Worm (Caenorhabditis elegans) whole organism, young adult: ENCODE data around the gene asp-3.

Experiments
- B0019.2 ChIP-seq: fragments of 200-800 bp; sonication (Bioruptor generic); conservative IDR thresholded peaks from 2 replicates; pipeline ENCODE4 v1.3.6; 2022; ENCODE audit warnings: missing genetic modification reagents, missing genetic modification characterization, missing compliant biosample characterization
- B0261.1 ChIP-seq: sonication (generic microtip); optimal IDR thresholded peaks from 2 replicates; lab custom pipeline; 2016; ENCODE audit warnings: mild to moderate bottlenecking, missing genetic modification characterization, moderate library complexity, missing compliant biosample characterization
- B0336.3 ChIP-seq: fragments of 200-800 bp; sonication (Bioruptor generic); IDR thresholded peaks from 2 replicates; pipeline ENCODE4 v1.3.6; 2022; ENCODE audit warnings: missing genetic modification characterization, missing compliant biosample characterization
- F23B12.7 ChIP-seq: sonication (generic microtip); optimal IDR thresholded peaks from 2 replicates; lab custom pipeline; 2017; ENCODE audit warnings: missing genetic modification characterization, mild to moderate bottlenecking, missing compliant biosample characterization, antibody characterized with exemption, moderate library complexity; ENCODE audit not compliant: insufficient read depth
- F33H1.4 ChIP-seq: fragments of 200-800 bp; sonication (Bioruptor generic); IDR thresholded peaks from 2 replicates; pipeline ENCODE4 v1.3.6; 2022; ENCODE audit warnings: missing genetic modification reagents, missing genetic modification characterization, missing compliant biosample characterization
- F52B5.7 ChIP-seq: sonication (generic microtip); optimal IDR thresholded peaks from 2 replicates; lab custom pipeline; 2016; ENCODE audit warnings: mild to moderate bottlenecking, missing genetic modification characterization, missing compliant biosample characterization
- Y53F4B.3 ChIP-seq: fragments of 200-800 bp; sonication (Bioruptor generic); IDR thresholded peaks from 2 replicates; pipeline ENCODE4 v1.3.6; 2022; ENCODE audit warnings: missing genetic modification reagents, missing genetic modification characterization, missing compliant biosample characterization
- ZK185.1 ChIP-seq: sonication (generic microtip); optimal IDR thresholded peaks from 2 replicates; lab custom pipeline; 2016; ENCODE audit warnings: mild to moderate bottlenecking, missing genetic modification characterization, missing compliant biosample characterization; ENCODE audit not compliant: poor library complexity, severe bottlenecking
- akir-1 ChIP-seq: fragments of 200-800 bp; sonication (Bioruptor generic); optimal IDR thresholded peaks from 2 replicates; lab custom pipeline; 2018; ENCODE audit warnings: mild to moderate bottlenecking, missing genetic modification characterization, moderate library complexity, missing compliant biosample characterization
- atf-7 ChIP-seq: sonication (generic microtip); optimal IDR thresholded peaks from 2 replicates; lab custom pipeline; 2017; ENCODE audit warnings: mild to moderate bottlenecking, missing genetic modification characterization, missing compliant biosample characterization
- attf-5 ChIP-seq: fragments of 200-800 bp; sonication (Bioruptor generic); optimal IDR thresholded peaks from 2 replicates; lab custom pipeline; 2018; ENCODE audit warnings: mild to moderate bottlenecking, missing genetic modification characterization, missing compliant biosample characterization
- bed-1 ChIP-seq: fragments of 200-800 bp; sonication (Bioruptor generic); IDR thresholded peaks from 2 replicates; pipeline ENCODE4 v1.3.6; 2022; ENCODE audit warnings: missing genetic modification reagents, missing genetic modification characterization, missing compliant biosample characterization
- cebp-1 ChIP-seq, 2 experiments: fragments of 200-800 bp in 1 of 2; sonication (Bioruptor generic) in 1 of 2; sonication (generic microtip) in 1 of 2; IDR thresholded peaks in 1 of 2; optimal IDR thresholded peaks in 1 of 2; 2 replicates each; pipeline versions ENCODE4 v1.3.6 to Lab custom; 2017 to 2022; ENCODE audit warnings: missing compliant biosample characterization in 2 of 2, missing genetic modification characterization in 2 of 2, mild to moderate bottlenecking in 1 of 2, missing genetic modification reagents in 1 of 2, moderate library complexity in 1 of 2
- ceh-91 ChIP-seq: fragments of 200-800 bp; sonication (Bioruptor generic); IDR thresholded peaks from 2 replicates; pipeline ENCODE4 v1.3.6; 2022; ENCODE audit warnings: missing genetic modification reagents, missing genetic modification characterization, missing compliant biosample characterization
- dox-1 ChIP-seq: fragments of 200-800 bp; sonication (Bioruptor generic); IDR thresholded peaks from 2 replicates; pipeline ENCODE4 v1.3.6; 2022; ENCODE audit warnings: missing genetic modification reagents, missing genetic modification characterization, missing compliant biosample characterization
- ets-4 ChIP-seq: fragments of 200-800 bp; sonication (Bioruptor generic); optimal IDR thresholded peaks from 2 replicates; lab custom pipeline; 2018; ENCODE audit warnings: mild to moderate bottlenecking, missing genetic modification characterization, missing compliant biosample characterization
- hmg-1.2 ChIP-seq: fragments of 200-800 bp; sonication (Bioruptor generic); IDR thresholded peaks from 2 replicates; pipeline ENCODE4 v1.3.6; 2022; ENCODE audit warnings: missing genetic modification reagents, missing genetic modification characterization, missing compliant biosample characterization
- let-526 ChIP-seq: fragments of 200-800 bp; sonication (Bioruptor generic); IDR thresholded peaks from 2 replicates; pipeline ENCODE4 v1.3.6; 2022; ENCODE audit warnings: missing genetic modification reagents, missing genetic modification characterization, missing compliant biosample characterization
- let-607 ChIP-seq, 2 experiments: fragments of 200-800 bp in 1 of 2; sonication (Bioruptor generic) in 1 of 2; sonication (generic microtip) in 1 of 2; optimal IDR thresholded peaks; 2 replicates each; lab custom pipeline; 2016 to 2018; ENCODE audit warnings: mild to moderate bottlenecking in 2 of 2, missing compliant biosample characterization in 2 of 2, missing genetic modification characterization in 2 of 2, moderate library complexity in 2 of 2, missing genotype in 1 of 2
- lin-35 ChIP-seq, 3 experiments: fragments of 150-350 bp in 2 of 3; sonication (generic microtip) in 1 of 3; optimal IDR thresholded peaks; 2 replicates each; lab custom pipeline; 2014 to 2018; ENCODE audit warnings: missing biosample characterization in 3 of 3, missing genetic modification characterization in 3 of 3, missing genetic modification reagents in 3 of 3
- lin-40 ChIP-seq: sonication (generic microtip); optimal IDR thresholded peaks from 2 replicates; lab custom pipeline; 2016; ENCODE audit warnings: missing genetic modification characterization, mild to moderate bottlenecking, missing compliant biosample characterization, missing genotype, missing genetic modification reagents
- lir-1 ChIP-seq: fragments of 200-800 bp; sonication (Bioruptor generic); conservative IDR thresholded peaks from 2 replicates; pipeline ENCODE4 v1.3.6; 2022; ENCODE audit warnings: missing genetic modification reagents, missing genetic modification characterization, missing compliant biosample characterization
- madf-3 ChIP-seq: fragments of 200-800 bp; sonication (Bioruptor generic); IDR thresholded peaks from 2 replicates; pipeline ENCODE4 v1.3.6; 2022; ENCODE audit warnings: missing genetic modification reagents, missing genetic modification characterization, missing compliant biosample characterization
- mcd-1 ChIP-seq: fragments of 200-800 bp; sonication (Bioruptor generic); IDR thresholded peaks from 2 replicates; pipeline ENCODE4 v1.3.6; 2022; ENCODE audit warnings: missing genetic modification reagents, missing genetic modification characterization, missing compliant biosample characterization
- nhr-120 ChIP-seq: fragments of 200-800 bp; sonication (Bioruptor generic); IDR thresholded peaks from 2 replicates; pipeline ENCODE4 v1.3.6; 2022; ENCODE audit warnings: missing genetic modification characterization, missing compliant biosample characterization
- nhr-80 ChIP-seq: sonication (generic microtip); optimal IDR thresholded peaks from 2 replicates; lab custom pipeline; 2016; ENCODE audit warnings: missing genetic modification characterization, missing compliant biosample characterization
- pha-4 ChIP-seq: fragments of 150-350 bp; sonication (generic microtip); optimal IDR thresholded peaks from 2 replicates; lab custom pipeline; 2014; ENCODE audit warnings: missing biosample characterization, missing genetic modification reagents, missing genetic modification characterization
- tlf-1 ChIP-seq: fragments of 200-800 bp; sonication (Bioruptor generic); optimal IDR thresholded peaks from 2 replicates; lab custom pipeline; 2018; ENCODE audit warnings: mild to moderate bottlenecking, missing genetic modification characterization, missing compliant biosample characterization
- unc-62 ChIP-seq: fragments of 150-350 bp; optimal IDR thresholded peaks from 2 replicates; lab custom pipeline; 2014; ENCODE audit warnings: missing biosample characterization, missing genetic modification reagents, missing genetic modification characterization
- xnd-1 ChIP-seq: sonication (generic microtip); optimal IDR thresholded peaks from 2 replicates; lab custom pipeline; 2016; ENCODE audit warnings: missing genotype, missing genetic modification reagents, missing genetic modification characterization, missing compliant biosample characterization
- ztf-22 ChIP-seq: fragments of 200-800 bp; sonication (Bioruptor generic); optimal IDR thresholded peaks from 2 replicates; lab custom pipeline; 2018; ENCODE audit warnings: mild to moderate bottlenecking, missing genetic modification characterization, moderate library complexity, missing compliant biosample characterization
- ztf-26 ChIP-seq: sonication (generic microtip); optimal IDR thresholded peaks from 2 replicates; lab custom pipeline; 2017; ENCODE audit warnings: missing genetic modification characterization, missing compliant biosample characterization
- ztf-28 ChIP-seq: fragments of 200-800 bp; sonication (Bioruptor generic); IDR thresholded peaks from 2 replicates; pipeline ENCODE4 v1.3.6; 2022; ENCODE audit warnings: missing genetic modification reagents, missing genetic modification characterization, missing compliant biosample characterization

Gene asp-3

ce11 chrX:6807137-6807861 lies 16.4 kb downstream of the asp-3 start:
- TF ChIP-seq lin-35 (GFP tag; optimal IDR thresholded peaks at IDR 0.05; lab: Kevin White, UChicago): peak in 1 of 3 experiments; percentile 6
- TF ChIP-seq F52B5.7 (tag; lab: Kevin White, UChicago): no peak
- no peak for TF ChIP-seq B0019.2
- TF ChIP-seq nhr-80 (tag; lab: Kevin White, UChicago): peak; percentile 52
- TF ChIP-seq cebp-1 (GFP tag; IDR thresholded peaks at IDR 0.05; lab: Robert Waterston, UW): no peak
- peak; percentile 29 for TF ChIP-seq cebp-1 (tag; optimal IDR thresholded peaks at IDR 0.05; lab: Kevin White, UChicago)
- TF ChIP-seq atf-7: peak; percentile 1
- peak in 1 of 2 experiments; percentile 25 for TF ChIP-seq let-607 (tag; optimal IDR thresholded peaks at IDR 0.05; lab: Kevin White, UChicago)

ce11 chrX:6808239-6808638 lies 17.4 kb downstream of the asp-3 start:
- TF ChIP-seq pha-4 (no peak), Y53F4B.3 (no peak), ceh-91 (GFP tag; lab: Robert Waterston, UW) (no peak)

- TF ChIP-seq ets-4 (GFP tag; lab: Kevin White, UChicago): peak; percentile 7
- TF ChIP-seq F33H1.4 (GFP tag; lab: Robert Waterston, UW): no peak
- TF ChIP-seq let-526 (GFP tag; lab: Robert Waterston, UW): no peak
- TF ChIP-seq nhr-80 (tag; lab: Kevin White, UChicago): peak; percentile 89
- TF ChIP-seq tlf-1 (GFP tag; lab: Kevin White, UChicago): no peak
- TF ChIP-seq F23B12.7 (tag; lab: Kevin White, UChicago): peak; percentile 37
- TF ChIP-seq let-607 (tag; optimal IDR thresholded peaks at IDR 0.05; lab: Kevin White, UChicago): peak; percentile 66
- peak; percentile 49 for TF ChIP-seq attf-5 (GFP tag; lab: Kevin White, UChicago)
- peak; percentile 55 for TF ChIP-seq dox-1 (GFP tag; lab: Robert Waterston, UW)
- peak; percentile 31; the same call in 1 of the 2 replicates for TF ChIP-seq hmg-1.2 (GFP tag; lab: Robert Waterston, UW)
- TF ChIP-seq unc-62 (GFP tag; lab: Kevin White, UChicago): no peak
- no peak for TF ChIP-seq ztf-28 (GFP tag; lab: Robert Waterston, UW)
- TF ChIP-seq lin-40 (tag; lab: Kevin White, UChicago): peak; percentile 62
- TF ChIP-seq atf-7: peak; percentile 11
- TF ChIP-seq mcd-1 (GFP tag; lab: Robert Waterston, UW): peak; percentile 32; the same call in 1 of the 2 replicates
- no peak for TF ChIP-seq cebp-1 (GFP tag; IDR thresholded peaks at IDR 0.05; lab: Robert Waterston, UW)
- TF ChIP-seq cebp-1 (tag; optimal IDR thresholded peaks at IDR 0.05; lab: Kevin White, UChicago): peak; percentile 54
- TF ChIP-seq akir-1 (GFP tag; lab: Kevin White, UChicago): no peak
- peak; percentile 27 for TF ChIP-seq ztf-26 (tag; lab: Kevin White, UChicago)
- no peak for TF ChIP-seq bed-1
- TF ChIP-seq lir-1 (GFP tag; lab: Robert Waterston, UW): peak; percentile 29; the same call in 1 of the 2 replicates
- TF ChIP-seq ztf-22 (GFP tag; lab: Kevin White, UChicago): no peak
- TF ChIP-seq B0336.3 (GFP tag; lab: Robert Waterston, UW): peak; percentile 42; the same call in 1 of the 2 replicates
- 0 out of 2 replicates have a peak, but pooled peaks have one; percentile 41 for TF ChIP-seq madf-3 (GFP tag; lab: Robert Waterston, UW)
- peak; percentile 15 for TF ChIP-seq ZK185.1
Measured at ce11 chrX:6808640-6809039, 17.8 kb downstream of the asp-3 start.

ce11 chrX:6813025-6813424 lies 22.2 kb downstream of the asp-3 start:
- TF ChIP-seq B0261.1 (tag; lab: Kevin White, UChicago): no peak
- TF ChIP-seq nhr-120 (GFP tag; lab: Robert Waterston, UW): no peak
- TF ChIP-seq xnd-1: no peak
